Fruit fly (Drosophila melanogaster) whole organism, embryonic: ENCODE results near the gene Ppi1.

Source experiments
- Abd-B ChIP-seq: fragments of 200-800 bp; sonication (Bioruptor generic); optimal IDR thresholded peaks from 2 replicates; lab custom pipeline; 2018; ENCODE audit warnings: missing biosample characterization, mild to moderate bottlenecking, missing genetic modification characterization, moderate library complexity
- Blimp-1 ChIP-seq: fragments of 200-800 bp; sonication (Bioruptor generic); optimal IDR thresholded peaks from 3 replicates; lab custom pipeline; 2018; ENCODE audit warnings: missing biosample characterization, missing genetic modification characterization, mild to moderate bottlenecking, moderate library complexity, missing genetic modification reagents
- CG1024 ChIP-seq: fragments of 200-800 bp; sonication (Bioruptor generic); IDR thresholded peaks from 2 replicates; pipeline ENCODE4 v1.3.6; 2022; ENCODE audit warnings: missing biosample characterization, missing genetic modification characterization
- CG10654 ChIP-seq: fragments of 200-800 bp; sonication (Bioruptor generic); optimal IDR thresholded peaks from 2 replicates; lab custom pipeline; 2016; ENCODE audit warnings: missing biosample characterization, missing genetic modification characterization
- CG10959 ChIP-seq: fragments of 200-800 bp; sonication (Bioruptor generic); IDR thresholded peaks from 2 replicates; pipeline ENCODE4 v1.3.6; 2022; ENCODE audit warnings: missing biosample characterization, missing genetic modification characterization
- CG12236 ChIP-seq: fragments of 200-800 bp; sonication (Bioruptor generic); optimal IDR thresholded peaks from 2 replicates; lab custom pipeline; 2016; ENCODE audit warnings: missing biosample characterization, missing genetic modification characterization
- CG13775 ChIP-seq: fragments of 200-800 bp; sonication (Bioruptor generic); optimal IDR thresholded peaks from 3 replicates; lab custom pipeline; 2017; ENCODE audit warnings: missing biosample characterization, mild to moderate bottlenecking, missing genetic modification characterization
- CG15073 ChIP-seq: fragments of 200-800 bp; sonication (Bioruptor generic); optimal IDR thresholded peaks from 2 replicates; lab custom pipeline; 2016; ENCODE audit warnings: missing biosample characterization, missing genetic modification characterization
- CG15269 ChIP-seq: fragments of 200-800 bp; sonication (Bioruptor generic); optimal IDR thresholded peaks from 2 replicates; lab custom pipeline; 2018; ENCODE audit warnings: missing biosample characterization, mild to moderate bottlenecking, missing genetic modification characterization, moderate library complexity
- CG1603 ChIP-seq: fragments of 200-800 bp; sonication (Bioruptor generic); optimal IDR thresholded peaks from 2 replicates; lab custom pipeline; 2019; ENCODE audit warnings: missing biosample characterization, mild to moderate bottlenecking, missing genetic modification characterization, moderate library complexity
- CG17361 ChIP-seq: fragments of 200-800 bp; sonication (Bioruptor generic); IDR thresholded peaks from 3 replicates; pipeline ENCODE4 v1.3.6; 2022; ENCODE audit warnings: missing biosample characterization, missing genetic modification characterization
- CG17829 ChIP-seq: fragments of 200-800 bp; optimal IDR thresholded peaks from 2 replicates; lab custom pipeline; 2019; ENCODE audit warnings: missing biosample characterization, mild to moderate bottlenecking, missing genetic modification characterization, moderate library complexity
- CG18599 ChIP-seq: fragments of 200-800 bp; sonication (Bioruptor generic); optimal IDR thresholded peaks from 3 replicates; lab custom pipeline; 2017; ENCODE audit warnings: missing biosample characterization, missing genetic modification characterization, mild to moderate bottlenecking, moderate library complexity, missing genetic modification reagents
- CG2116 ChIP-seq: fragments of 200-800 bp; sonication (Bioruptor generic); optimal IDR thresholded peaks from 3 replicates; lab custom pipeline; 2018; ENCODE audit warnings: missing biosample characterization, mild to moderate bottlenecking, missing genetic modification characterization
- CG32772 ChIP-seq: fragments of 200-800 bp; sonication (Bioruptor generic); IDR thresholded peaks from 2 replicates; pipeline ENCODE4 v1.3.6; 2022; ENCODE audit warnings: missing biosample characterization, missing genetic modification characterization
- CG3726 ChIP-seq: fragments of 200-800 bp; sonication (Bioruptor generic); IDR thresholded peaks from 3 replicates; pipeline ENCODE4, ENCODE4 v1.3.6; 2022; ENCODE audit warnings: missing biosample characterization, missing genetic modification characterization
- CG43689 ChIP-seq: fragments of 200-800 bp; sonication (Bioruptor generic); IDR thresholded peaks from 2 replicates; pipeline ENCODE4 v1.3.6; 2022; ENCODE audit warnings: missing biosample characterization, missing genetic modification characterization
- CG4854 ChIP-seq: fragments of 200-800 bp; sonication (Bioruptor generic); optimal IDR thresholded peaks from 2 replicates; lab custom pipeline; 2016; ENCODE audit warnings: missing biosample characterization, missing genetic modification characterization, inconsistent platforms
- CG6175 ChIP-seq: fragments of 200-800 bp; sonication (Bioruptor generic); IDR thresholded peaks from 3 replicates; pipeline ENCODE4 v1.3.6; 2022; ENCODE audit warnings: missing biosample characterization, missing genetic modification characterization
- CHES-1-like ChIP-seq: fragments of 200-800 bp; sonication (Bioruptor generic); optimal IDR thresholded peaks from 2 replicates; lab custom pipeline; 2016; ENCODE audit warnings: missing biosample characterization, missing genetic modification characterization
- Chrac-16 ChIP-seq: fragments of 200-800 bp; sonication (Bioruptor generic); optimal IDR thresholded peaks from 3 replicates; lab custom pipeline; 2016; ENCODE audit warnings: missing biosample characterization, missing genetic modification characterization
- ERR ChIP-seq: fragments of 200-800 bp; sonication (Bioruptor generic); optimal IDR thresholded peaks from 2 replicates; lab custom pipeline; 2016; ENCODE audit warnings: missing biosample characterization, missing genetic modification characterization
- MTF-1 ChIP-seq: fragments of 200-800 bp; sonication (Bioruptor generic); optimal IDR thresholded peaks from 2 replicates; lab custom pipeline; 2018; ENCODE audit warnings: missing biosample characterization, mild to moderate bottlenecking, missing genetic modification characterization, borderline replicate concordance
- Med ChIP-seq: fragments of 200-800 bp; sonication (Bioruptor generic); peaks from one replicate; lab custom pipeline; 2016; ENCODE audit warnings: missing biosample characterization, missing genetic modification characterization, mild to moderate bottlenecking, inconsistent platforms, moderate library complexity
- PHDP ChIP-seq: fragments of 200-800 bp; sonication (Bioruptor generic); optimal IDR thresholded peaks from 3 replicates; lab custom pipeline; 2018; ENCODE audit warnings: missing biosample characterization, mild to moderate bottlenecking, missing genetic modification characterization, moderate library complexity
- Pdp1 ChIP-seq, 2 experiments: fragments of 200-800 bp; sonication (Bioruptor generic); optimal IDR thresholded peaks; 3 replicates each; lab custom pipeline; 2016; ENCODE audit warnings: missing biosample characterization in 2 of 2, missing genetic modification characterization in 2 of 2, mild to moderate bottlenecking in 1 of 2, moderate library complexity in 1 of 2
- Ravus ChIP-seq: fragments of 200-800 bp; sonication (Bioruptor generic); IDR thresholded peaks from 2 replicates; pipeline ENCODE4 v1.3.6; 2022; ENCODE audit warnings: missing biosample characterization, missing genetic modification characterization
- Ssrp ChIP-seq: fragments of 200-800 bp; sonication (Bioruptor generic); optimal IDR thresholded peaks from 2 replicates; lab custom pipeline; 2018; ENCODE audit warnings: missing biosample characterization, mild to moderate bottlenecking, missing genetic modification characterization, moderate library complexity
- ap ChIP-seq: fragments of 200-800 bp; sonication (Bioruptor generic); IDR thresholded peaks from 2 replicates; pipeline ENCODE4 v1.3.6; 2022; ENCODE audit warnings: missing biosample characterization, missing genetic modification characterization
- bsh ChIP-seq, 2 experiments: fragments of 200-800 bp; sonication (Bioruptor generic); optimal IDR thresholded peaks; 2 replicates each; lab custom pipeline; 2017 to 2018; ENCODE audit warnings: mild to moderate bottlenecking in 2 of 2, missing biosample characterization in 2 of 2, missing genetic modification characterization in 2 of 2, moderate library complexity in 1 of 2
- crp ChIP-seq, 2 experiments: fragments of 200-800 bp; sonication (Bioruptor generic); optimal IDR thresholded peaks; 2 replicates in 1 of 2; 3 replicates in 1 of 2; lab custom pipeline; 2017; ENCODE audit warnings: missing biosample characterization in 2 of 2, missing genetic modification characterization in 2 of 2, mild to moderate bottlenecking in 1 of 2, moderate library complexity in 1 of 2
- disco-r ChIP-seq: fragments of 200-800 bp; sonication (Bioruptor generic); optimal IDR thresholded peaks from 2 replicates; lab custom pipeline; 2016; ENCODE audit warnings: missing biosample characterization, missing genetic modification characterization
- dm ChIP-seq: fragments of 200-800 bp; sonication (Bioruptor generic); optimal IDR thresholded peaks from 3 replicates; lab custom pipeline; 2016; ENCODE audit warnings: missing biosample characterization, missing genetic modification characterization
- ewg ChIP-seq: fragments of 200-800 bp; sonication (Bioruptor generic); optimal IDR thresholded peaks from 3 replicates; lab custom pipeline; 2017; ENCODE audit warnings: mild to moderate bottlenecking, missing biosample characterization, missing genetic modification reagents, missing genetic modification characterization
- fd3F ChIP-seq: fragments of 200-800 bp; sonication (Bioruptor generic); optimal IDR thresholded peaks from 2 replicates; lab custom pipeline; 2018; ENCODE audit warnings: missing biosample characterization, mild to moderate bottlenecking, missing genetic modification characterization, moderate library complexity
- ftz-f1 ChIP-seq: fragments of 200-800 bp; sonication (Bioruptor generic); optimal IDR thresholded peaks from 2 replicates; lab custom pipeline; 2016; ENCODE audit warnings: missing biosample characterization, missing genetic modification characterization
- fu2 ChIP-seq: fragments of 200-800 bp; sonication (Bioruptor generic); optimal IDR thresholded peaks from 2 replicates; lab custom pipeline; 2016; ENCODE audit warnings: missing biosample characterization, missing genetic modification characterization
- grau ChIP-seq: fragments of 200-800 bp; optimal IDR thresholded peaks from 3 replicates; lab custom pipeline; 2019; ENCODE audit warnings: missing biosample characterization, mild to moderate bottlenecking, missing genetic modification characterization, moderate library complexity
- gro ChIP-seq: fragments of 200-800 bp; sonication (Bioruptor generic); optimal IDR thresholded peaks from 2 replicates; lab custom pipeline; 2016; ENCODE audit warnings: missing biosample characterization, missing genetic modification characterization
- insv ChIP-seq, 2 experiments: fragments of 200-800 bp; sonication (Bioruptor generic); optimal IDR thresholded peaks; 3 replicates each; lab custom pipeline; 2016 to 2018; ENCODE audit warnings: missing biosample characterization in 2 of 2, missing genetic modification characterization in 2 of 2
- lab ChIP-seq: fragments of 200-800 bp; sonication (Bioruptor generic); optimal IDR thresholded peaks from 3 replicates; lab custom pipeline; 2017; ENCODE audit warnings: missing biosample characterization, missing genetic modification characterization, mild to moderate bottlenecking, moderate library complexity, missing genetic modification reagents
- pnt ChIP-seq: fragments of 200-800 bp; sonication (Bioruptor generic); optimal IDR thresholded peaks from 3 replicates; lab custom pipeline; 2016; ENCODE audit warnings: missing biosample characterization, missing genetic modification characterization
- rib ChIP-seq: fragments of 200-800 bp; sonication (Bioruptor generic); IDR thresholded peaks from 2 replicates; pipeline ENCODE4 v1.3.6; 2022; ENCODE audit warnings: missing biosample characterization, missing genetic modification characterization
- sens ChIP-seq: fragments of 200-800 bp; sonication (Bioruptor generic); peaks from one replicate; lab custom pipeline; 2016; ENCODE audit warnings: missing biosample characterization, missing genetic modification characterization
- seq ChIP-seq: fragments of 200-800 bp; sonication (Bioruptor generic); IDR thresholded peaks from 2 replicates; pipeline ENCODE4 v1.3.6; 2022; ENCODE audit warnings: missing biosample characterization, missing genetic modification characterization
- slp2 ChIP-seq: fragments of 200-800 bp; sonication (Bioruptor generic); optimal IDR thresholded peaks from 2 replicates; lab custom pipeline; 2016; ENCODE audit warnings: missing biosample characterization, missing genetic modification characterization
- sob ChIP-seq: fragments of 200-800 bp; sonication (Bioruptor generic); IDR thresholded peaks from 2 replicates; pipeline ENCODE4 v1.3.6; 2022; ENCODE audit warnings: missing biosample characterization, missing genetic modification characterization
- stwl ChIP-seq: fragments of 200-800 bp; sonication (Bioruptor generic); optimal IDR thresholded peaks from 3 replicates; lab custom pipeline; 2018; ENCODE audit warnings: missing biosample characterization, mild to moderate bottlenecking, missing genetic modification characterization, moderate library complexity
- tgo ChIP-seq: fragments of 200-800 bp; sonication (Bioruptor generic); IDR thresholded peaks from 3 replicates; pipeline ENCODE4 v1.3.6; 2022; ENCODE audit warnings: missing biosample characterization, missing genetic modification characterization
- trh ChIP-seq: fragments of 200-800 bp; sonication (Bioruptor generic); optimal IDR thresholded peaks from 2 replicates; lab custom pipeline; 2016; ENCODE audit warnings: missing biosample characterization, missing genetic modification characterization
- tup ChIP-seq: fragments of 200-800 bp; sonication (Bioruptor generic); optimal IDR thresholded peaks from 2 replicates; lab custom pipeline; 2016; ENCODE audit warnings: missing biosample characterization, mild to moderate bottlenecking, missing genetic modification characterization, moderate library complexity
- yki ChIP-seq: fragments of >200 bp; optimal IDR thresholded peaks from 3 replicates; lab custom pipeline; 2018

The Ppi1 gene

DNA sequence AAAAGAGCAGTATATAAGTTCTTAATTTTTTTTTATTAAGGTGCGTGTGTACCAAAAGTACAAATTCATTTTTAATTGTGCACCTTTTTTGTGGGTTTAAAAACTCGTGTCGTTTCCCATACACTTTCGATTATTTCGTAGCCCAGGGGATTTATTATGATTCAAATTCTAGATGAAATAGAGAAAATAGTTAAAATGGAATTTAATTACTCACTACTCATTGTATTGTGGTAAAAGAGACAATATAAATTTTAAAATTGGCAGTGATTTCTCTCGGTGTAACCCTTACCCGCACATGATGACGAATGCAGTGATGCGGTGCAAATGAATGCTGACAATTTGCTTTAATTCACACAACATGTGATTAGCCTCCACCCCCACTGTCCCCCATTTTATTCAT is 45.7 kb downstream of the Ppi1 start (continued):
- TF ChIP-seq trh (GFP tag; lab: Kevin White, UChicago) (no peak), CG18599 (peak; percentile 9), rib (GFP tag; lab: Robert Waterston, UW) (no peak), Abd-B (GFP tag; lab: Kevin White, UChicago) (peak; percentile 26), yki (lab: Kevin White, UChicago) (no peak), fd3F (GFP tag; lab: Kevin White, UChicago) (no peak), insv (GFP tag; optimal IDR thresholded peaks at IDR 0.05; lab: Kevin White, UChicago) (no peak), Ravus (GFP tag; lab: Robert Waterston, UW) (no peak), CG17829 (no peak), MTF-1 (no peak), CG15269 (tag; lab: Kevin White, UChicago) (peak; percentile 19), fu2 (GFP tag; lab: Kevin White, UChicago) (no peak), CG3726 (GFP tag; lab: Robert Waterston, UW) (no peak), ERR (GFP tag; lab: Kevin White, UChicago) (no peak), tgo (GFP tag; lab: Robert Waterston, UW) (0 out of 3 replicates have a peak, but pooled peaks have one; percentile 16), stwl (tag; lab: Kevin White, UChicago) (no peak), grau (tag; lab: Kevin White, UChicago) (peak; percentile 23), Pdp1 (GFP tag; optimal IDR thresholded peaks at IDR 0.05; lab: Kevin White, UChicago) (peak in 1 of 2 experiments; percentile 11), CG10959 (GFP tag; lab: Robert Waterston, UW) (no peak), CG6175 (GFP tag; lab: Robert Waterston, UW) (no peak), lab (GFP tag; lab: Kevin White, UChicago) (peak; percentile 20), ewg (no peak), Med (peak; percentile 47), CG1603 (tag; lab: Kevin White, UChicago) (peak; percentile 16), tup (GFP tag; lab: Kevin White, UChicago) (no peak), CG4854 (no peak), dm (GFP tag; lab: Kevin White, UChicago) (no peak), disco-r (no peak), CG2116 (no peak), ap (GFP tag; lab: Robert Waterston, UW) (no peak), CHES-1-like (no peak), CG43689 (GFP tag; lab: Robert Waterston, UW) (no peak), CG13775 (GFP tag; lab: Kevin White, UChicago) (no peak), CG32772 (0 out of 2 replicates have a peak, but pooled peaks have one; percentile 21), PHDP (tag; lab: Kevin White, UChicago) (no peak), CG10654 (no peak), seq (no peak), pnt (no peak), Chrac-16 (no peak), CG17361 (GFP tag; lab: Robert Waterston, UW) (0 out of 3 replicates have a peak, but pooled peaks have one; percentile 13), bsh (GFP tag; optimal IDR thresholded peaks at IDR 0.05; lab: Kevin White, UChicago) (peak in 1 of 2 experiments; percentile 35), sob (GFP tag; lab: Robert Waterston, UW) (no peak), gro (GFP tag; lab: Kevin White, UChicago) (no peak), Blimp-1 (GFP tag; lab: Kevin White, UChicago) (peak; percentile 40), CG1024 (no peak), Ssrp (tag; lab: Kevin White, UChicago) (peak; percentile 20), CG15073 (GFP tag; lab: Kevin White, UChicago) (no peak), crp (GFP tag; optimal IDR thresholded peaks at IDR 0.05; lab: Kevin White, UChicago) (no peak), CG12236 (GFP tag; lab: Kevin White, UChicago) (no peak), slp2 (GFP tag; lab: Kevin White, UChicago) (no peak), ftz-f1 (GFP tag; lab: Kevin White, UChicago) (no peak), sens (GFP tag; lab: Kevin White, UChicago) (peak; percentile 83)
